Fruit fly (Drosophila melanogaster): Measurements from ENCODE around the gene CG12099.
A peak's percentile ranks its signal among the peaks of the same experiment; 100 is the strongest.

CG12099 gene

DNA sequence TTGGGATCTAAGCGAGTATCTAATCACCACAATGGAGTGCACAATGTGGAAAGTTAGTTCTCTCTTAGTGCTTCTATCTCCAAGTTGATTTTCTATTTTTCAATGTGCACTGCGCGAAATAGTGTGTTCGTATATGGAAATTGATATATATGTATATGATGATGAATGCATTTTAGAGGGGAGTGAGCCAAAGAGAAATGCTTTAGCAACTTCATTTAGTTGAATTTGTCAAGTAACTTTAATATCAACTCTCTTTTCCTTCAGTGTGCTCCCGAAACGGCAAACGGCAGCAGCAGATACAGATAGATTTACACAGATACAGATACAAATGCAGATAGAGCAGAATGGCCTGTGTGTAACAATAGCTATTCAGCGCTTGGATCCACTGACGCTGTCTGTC, 25.7 kb upstream of the CG12099 start (continued):
- TF ChIP-seq cas (GFP tag; IDR thresholded peaks at IDR 0.05) (no peak), so (GFP tag; IDR thresholded peaks at IDR 0.05) (peak; percentile 67; the same call in 2 of the 3 replicates), Nf-YA (GFP tag; IDR thresholded peaks at IDR 0.05) (no peak), NC2β (GFP tag; optimal IDR thresholded peaks at IDR 0.05) (peak; percentile 64), bcd (GFP tag; optimal IDR thresholded peaks at IDR 0.05) (peak; percentile 58), NK7.1 (GFP tag; optimal IDR thresholded peaks at IDR 0.05) (peak; percentile 14), zfh1 (GFP tag; IDR thresholded peaks at IDR 0.05) (peak; percentile 82; the same call in 2 of the 3 replicates), cwo (GFP tag; optimal IDR thresholded peaks at IDR 0.05) (peak; percentile 24), btn (GFP tag; optimal IDR thresholded peaks at IDR 0.05) (no peak), CG30403 (GFP tag; optimal IDR thresholded peaks at IDR 0.05) (peak; percentile 68), Drgx (GFP tag; IDR thresholded peaks at IDR 0.05) (peak; percentile 87), CG34422 (GFP tag; IDR thresholded peaks at IDR 0.05) (peak; percentile 65; the same call in 2 of the 3 replicates), CG5245 (GFP tag; optimal IDR thresholded peaks at IDR 0.05) (no peak), Kr (GFP tag; optimal IDR thresholded peaks at IDR 0.05) (no peak), crp (GFP tag; optimal IDR thresholded peaks at IDR 0.05) (no peak), CG10543 (GFP tag; optimal IDR thresholded peaks at IDR 0.05) (no peak), CG30431 (GFP tag; optimal IDR thresholded peaks at IDR 0.05) (peak; percentile 52), CG17568 (GFP tag; optimal IDR thresholded peaks at IDR 0.05) (peak; percentile 56), CG31441 (GFP tag; IDR thresholded peaks at IDR 0.05) (peak; percentile 77), ewg (GFP tag; optimal IDR thresholded peaks at IDR 0.05) (peak; percentile 57), GATAe (GFP tag; conservative IDR thresholded peaks at IDR 0.05) (0 out of 2 replicates have a peak, but pooled peaks have one; percentile 30), CG1024 (GFP tag; IDR thresholded peaks at IDR 0.05) (no peak), HLHmδ (GFP tag; optimal IDR thresholded peaks at IDR 0.05) (no peak), disco-r (GFP tag; optimal IDR thresholded peaks at IDR 0.05) (no peak), CG8944 (GFP tag; optimal IDR thresholded peaks at IDR 0.05) (peak; percentile 53), Hey (tag; optimal IDR thresholded peaks at IDR 0.05) (no peak), vfl (GFP tag; optimal IDR thresholded peaks at IDR 0.05) (no peak), esg (GFP tag; conservative IDR thresholded peaks at IDR 0.05) (peak; percentile 71), run (tag; optimal IDR thresholded peaks at IDR 0.05) (no peak), CG6272 (GFP tag; IDR thresholded peaks at IDR 0.05) (no peak), pnt (GFP tag; optimal IDR thresholded peaks at IDR 0.05) (peak; percentile 29), CG10462 (GFP tag; optimal IDR thresholded peaks at IDR 0.05) (peak; percentile 29), zfh2 (GFP tag; optimal IDR thresholded peaks at IDR 0.05) (no peak), prd (optimal IDR thresholded peaks at IDR 0.05) (no peak), prd (GFP tag; IDR thresholded peaks at IDR 0.05) (peak; percentile 86), oc (tag; optimal IDR thresholded peaks at IDR 0.05) (peak; percentile 59), Optix (GFP tag; IDR thresholded peaks at IDR 0.05) (peak; percentile 65; the same call in 2 of the 3 replicates), CG11723 (GFP tag; optimal IDR thresholded peaks at IDR 0.05) (peak; percentile 48), CG10431 (GFP tag; optimal IDR thresholded peaks at IDR 0.05) (no peak), Rx (GFP tag; IDR thresholded peaks at IDR 0.05) (peak; percentile 59), sens (GFP tag) (peak; percentile 93), salm (tag; optimal IDR thresholded peaks at IDR 0.05) (peak; percentile 6), CG13287 (GFP tag; IDR thresholded peaks at IDR 0.05; ENCODE audit: partially characterized antibody) (no peak), CG15479 (GFP tag; optimal IDR thresholded peaks at IDR 0.05) (no peak), fd102C (GFP tag; optimal IDR thresholded peaks at IDR 0.05) (no peak), Trl (optimal IDR thresholded peaks at IDR 0.05) (no peak), Trl (GFP tag; optimal IDR thresholded peaks at IDR 0.05) (no peak), MBD-R2 (GFP tag; IDR thresholded peaks at IDR 0.05) (peak; percentile 23; the same call in 1 of the 2 replicates), phol (tag; optimal IDR thresholded peaks at IDR 0.05) (no peak), chn (GFP tag; optimal IDR thresholded peaks at IDR 0.05) (peak; percentile 66), lab (GFP tag; optimal IDR thresholded peaks at IDR 0.05) (no peak), CG2875 (GFP tag; optimal IDR thresholded peaks at IDR 0.05) (peak; percentile 56)
